Fruit fly (Drosophila melanogaster) whole organism, prepupa: Measurements from ENCODE around the gene CG4174.

ENCODE experiments used
- Blimp-1 ChIP-seq: fragments of 200-800 bp; sonication (Bioruptor generic); optimal IDR thresholded peaks from 3 replicates; lab custom pipeline; 2017; ENCODE audit warnings: missing biosample characterization, missing genetic modification characterization, mild to moderate bottlenecking, moderate library complexity, missing genetic modification reagents
- CG10631 ChIP-seq: fragments of 200-800 bp; sonication (Bioruptor generic); optimal IDR thresholded peaks from 2 replicates; lab custom pipeline; 2016; ENCODE audit warnings: missing biosample characterization, missing genetic modification characterization
- CG10669 ChIP-seq: fragments of 200-800 bp; sonication (Bioruptor generic); optimal IDR thresholded peaks from 3 replicates; lab custom pipeline; 2018; ENCODE audit warnings: missing biosample characterization, mild to moderate bottlenecking, missing genetic modification characterization, moderate library complexity
- CG11294 ChIP-seq: fragments of 200-800 bp; sonication (Bioruptor generic); IDR thresholded peaks from 2 replicates; pipeline ENCODE4 v1.3.6; 2022; ENCODE audit warnings: missing biosample characterization, missing genetic modification characterization
- CG11762 ChIP-seq: fragments of 200-800 bp; sonication (Bioruptor generic); optimal IDR thresholded peaks from 3 replicates; lab custom pipeline; 2016; ENCODE audit warnings: missing biosample characterization, missing genetic modification characterization; ENCODE audit not compliant: insufficient read depth
- CG11902 ChIP-seq: fragments of 200-800 bp; sonication (Bioruptor generic); optimal IDR thresholded peaks from 3 replicates; lab custom pipeline; 2016; ENCODE audit warnings: missing biosample characterization, missing genetic modification characterization
- CG15336 ChIP-seq: fragments of 200-800 bp; sonication (Bioruptor generic); IDR thresholded peaks from 2 replicates; pipeline ENCODE4 v1.3.6; 2022; ENCODE audit warnings: missing biosample characterization, missing genetic modification characterization
- CG1621 ChIP-seq: fragments of 200-800 bp; sonication (Bioruptor generic); optimal IDR thresholded peaks from 3 replicates; lab custom pipeline; 2018; ENCODE audit warnings: missing biosample characterization, mild to moderate bottlenecking, missing genetic modification characterization
- CG3032 ChIP-seq: fragments of 200-800 bp; optimal IDR thresholded peaks from 2 replicates; lab custom pipeline; 2019; ENCODE audit warnings: missing biosample characterization, mild to moderate bottlenecking, missing genetic modification characterization, moderate library complexity
- CG31627 ChIP-seq: fragments of 200-800 bp; sonication (Bioruptor generic); optimal IDR thresholded peaks from 3 replicates; lab custom pipeline; 2016; ENCODE audit warnings: missing biosample characterization, missing genetic modification characterization
- CG32006 ChIP-seq: fragments of 200-800 bp; sonication (Bioruptor generic); optimal IDR thresholded peaks from 3 replicates; lab custom pipeline; 2017; ENCODE audit warnings: missing biosample characterization, mild to moderate bottlenecking, missing genetic modification characterization
- CG34406 ChIP-seq: fragments of 200-800 bp; sonication (Bioruptor generic); optimal IDR thresholded peaks from 3 replicates; lab custom pipeline; 2016; ENCODE audit warnings: missing biosample characterization, missing genetic modification characterization
- CG3919 ChIP-seq: fragments of 200-800 bp; sonication (Bioruptor generic); optimal IDR thresholded peaks from 3 replicates; lab custom pipeline; 2016; ENCODE audit warnings: missing biosample characterization, missing genetic modification characterization
- CG6276 ChIP-seq: fragments of 200-800 bp; sonication (Bioruptor generic); optimal IDR thresholded peaks from 2 replicates; lab custom pipeline; 2017; ENCODE audit warnings: missing biosample characterization, mild to moderate bottlenecking, missing genetic modification characterization
- CG6808 ChIP-seq: fragments of 200-800 bp; sonication (Bioruptor generic); optimal IDR thresholded peaks from 3 replicates; lab custom pipeline; 2017; ENCODE audit warnings: missing biosample characterization, missing genetic modification characterization, mild to moderate bottlenecking, moderate library complexity, missing genetic modification reagents
- CG6854 ChIP-seq: fragments of 200-800 bp; sonication (Bioruptor generic); optimal IDR thresholded peaks from 2 replicates; lab custom pipeline; 2017; ENCODE audit warnings: missing biosample characterization, mild to moderate bottlenecking, missing genetic modification characterization
- CG7368 ChIP-seq: fragments of 200-800 bp; sonication (Bioruptor generic); optimal IDR thresholded peaks from 3 replicates; lab custom pipeline; 2016; ENCODE audit warnings: missing biosample characterization, missing genetic modification characterization
- CG8119 ChIP-seq: fragments of 200-800 bp; sonication (Bioruptor generic); IDR thresholded peaks from 3 replicates; pipeline ENCODE4 v1.3.6; 2022; ENCODE audit warnings: missing biosample characterization, missing genetic modification characterization
- CG8632 ChIP-seq: fragments of 200-800 bp; sonication (Bioruptor generic); optimal IDR thresholded peaks from 3 replicates; lab custom pipeline; 2016; ENCODE audit warnings: missing biosample characterization, missing genetic modification characterization
- CG9139 ChIP-seq: fragments of 200-800 bp; sonication (Bioruptor generic); optimal IDR thresholded peaks from 3 replicates; lab custom pipeline; 2017; ENCODE audit warnings: missing biosample characterization, mild to moderate bottlenecking, missing genetic modification characterization
- Eip75B ChIP-seq: fragments of 200-800 bp; sonication (Bioruptor generic); optimal IDR thresholded peaks from 3 replicates; lab custom pipeline; 2016; ENCODE audit warnings: missing biosample characterization, missing genetic modification characterization
- Eip78C ChIP-seq: fragments of 200-800 bp; sonication (Bioruptor generic); peaks from one replicate; lab custom pipeline; 2016; ENCODE audit warnings: missing biosample characterization, missing genetic modification characterization
- Eip93F ChIP-seq: fragments of 200-800 bp; sonication (Bioruptor generic); optimal IDR thresholded peaks from 2 replicates; lab custom pipeline; 2016; ENCODE audit warnings: missing biosample characterization, mild to moderate bottlenecking, missing genetic modification characterization
- Ets21C ChIP-seq: fragments of 200-800 bp; sonication (Bioruptor generic); optimal IDR thresholded peaks from 3 replicates; lab custom pipeline; 2016; ENCODE audit warnings: missing biosample characterization, missing genetic modification characterization
- Ets96B ChIP-seq: fragments of 200-800 bp; optimal IDR thresholded peaks from 2 replicates; lab custom pipeline; 2019; ENCODE audit warnings: missing biosample characterization, mild to moderate bottlenecking, missing genetic modification characterization, moderate library complexity
- Hr38 ChIP-seq: sonication (Bioruptor generic); optimal IDR thresholded peaks from 2 replicates; lab custom pipeline; 2016; ENCODE audit warnings: missing biosample characterization, missing genetic modification characterization
- Hr39 ChIP-seq: fragments of 200-800 bp; sonication (Bioruptor generic); optimal IDR thresholded peaks from 2 replicates; lab custom pipeline; 2016; ENCODE audit warnings: missing biosample characterization, missing genetic modification characterization
- Hr4 ChIP-seq: fragments of 200-800 bp; sonication (Bioruptor generic); optimal IDR thresholded peaks from 3 replicates; lab custom pipeline; 2016; ENCODE audit warnings: missing biosample characterization, missing genetic modification characterization
- Lpt ChIP-seq: fragments of 200-800 bp; sonication (Bioruptor generic); optimal IDR thresholded peaks from 3 replicates; lab custom pipeline; 2016; ENCODE audit warnings: missing biosample characterization, missing genetic modification characterization
- Met ChIP-seq: fragments of 200-800 bp; sonication (Bioruptor generic); optimal IDR thresholded peaks from 3 replicates; lab custom pipeline; 2016; ENCODE audit warnings: missing biosample characterization, missing genetic modification characterization
- OdsH ChIP-seq: fragments of 200-800 bp; sonication (Bioruptor generic); optimal IDR thresholded peaks from 3 replicates; lab custom pipeline; 2016; ENCODE audit warnings: missing biosample characterization, missing genetic modification characterization
- Smox ChIP-seq: fragments of 200-800 bp; sonication (Bioruptor generic); optimal IDR thresholded peaks from 3 replicates; lab custom pipeline; 2016; ENCODE audit warnings: missing biosample characterization, missing genetic modification characterization
- Sox14 ChIP-seq: fragments of 200-800 bp; sonication (Bioruptor generic); optimal IDR thresholded peaks from 3 replicates; lab custom pipeline; 2016; ENCODE audit warnings: missing biosample characterization, missing genetic modification characterization
- Sox15 ChIP-seq: fragments of 200-800 bp; sonication (Bioruptor generic); optimal IDR thresholded peaks from 3 replicates; lab custom pipeline; 2016; ENCODE audit warnings: missing biosample characterization, missing genetic modification characterization
- achi ChIP-seq: fragments of 200-800 bp; sonication (Bioruptor generic); optimal IDR thresholded peaks from 3 replicates; lab custom pipeline; 2016; ENCODE audit warnings: missing biosample characterization, missing genetic modification characterization
- acj6 ChIP-seq: fragments of 200-800 bp; sonication (Bioruptor generic); optimal IDR thresholded peaks from 3 replicates; lab custom pipeline; 2016; ENCODE audit warnings: missing biosample characterization, missing genetic modification characterization
- cyc ChIP-seq: fragments of 200-800 bp; sonication (Bioruptor generic); optimal IDR thresholded peaks from 3 replicates; lab custom pipeline; 2016; ENCODE audit warnings: missing biosample characterization, missing genetic modification characterization
- dac ChIP-seq: fragments of 200-800 bp; sonication (Bioruptor generic); optimal IDR thresholded peaks from 2 replicates; lab custom pipeline; 2017; ENCODE audit warnings: missing biosample characterization, mild to moderate bottlenecking, missing genetic modification characterization
- eg ChIP-seq: fragments of 200-800 bp; sonication (Bioruptor generic); IDR thresholded peaks from 3 replicates; pipeline ENCODE4 v1.3.6; 2022; ENCODE audit warnings: missing biosample characterization, missing genetic modification characterization
- esn ChIP-seq: fragments of 200-800 bp; sonication (Bioruptor generic); optimal IDR thresholded peaks from 2 replicates; lab custom pipeline; 2016; ENCODE audit warnings: missing biosample characterization, mild to moderate bottlenecking, missing genetic modification characterization, moderate library complexity
- fd59A ChIP-seq: fragments of 200-800 bp; sonication (Bioruptor generic); optimal IDR thresholded peaks from 2 replicates; lab custom pipeline; 2017; ENCODE audit warnings: missing biosample characterization, mild to moderate bottlenecking, missing genetic modification characterization, missing genetic modification reagents
- fd85E ChIP-seq: fragments of 200-800 bp; sonication (Bioruptor generic); optimal IDR thresholded peaks from 3 replicates; lab custom pipeline; 2016; ENCODE audit warnings: missing biosample characterization, missing genetic modification characterization
- pdm3 ChIP-seq: fragments of 200-800 bp; sonication (Bioruptor generic); optimal IDR thresholded peaks from 3 replicates; lab custom pipeline; 2016; ENCODE audit warnings: missing biosample characterization, missing genetic modification characterization
- salr ChIP-seq, 2 experiments: fragments of 200-800 bp; sonication (Bioruptor generic); optimal IDR thresholded peaks; 3 replicates each; lab custom pipeline; 2016 to 2018; ENCODE audit warnings: missing biosample characterization in 2 of 2, missing genetic modification characterization in 2 of 2, mild to moderate bottlenecking in 1 of 2
- spab ChIP-seq: fragments of 200-800 bp; sonication (Bioruptor generic); optimal IDR thresholded peaks from 2 replicates; lab custom pipeline; 2017; ENCODE audit warnings: missing biosample characterization, mild to moderate bottlenecking, missing genetic modification characterization, missing genetic modification reagents
- ss ChIP-seq, 2 experiments: fragments of 200-800 bp; sonication (Bioruptor generic); optimal IDR thresholded peaks; 2 replicates in 1 of 2; 3 replicates in 1 of 2; lab custom pipeline; 2017 to 2018; ENCODE audit warnings: mild to moderate bottlenecking in 2 of 2, missing biosample characterization in 2 of 2, missing genetic modification characterization in 2 of 2, moderate library complexity in 1 of 2
- svp ChIP-seq: fragments of 200-800 bp; sonication (Bioruptor generic); peaks from one replicate; lab custom pipeline; 2016; ENCODE audit warnings: missing biosample characterization, missing genetic modification characterization
- topi ChIP-seq: fragments of 200-800 bp; sonication (Bioruptor generic); optimal IDR thresholded peaks from 3 replicates; lab custom pipeline; 2016; ENCODE audit warnings: missing biosample characterization, missing genetic modification characterization
- vri ChIP-seq: fragments of 200-800 bp; sonication (Bioruptor generic); optimal IDR thresholded peaks from 3 replicates; lab custom pipeline; 2016; ENCODE audit warnings: missing biosample characterization, mild to moderate bottlenecking, missing genetic modification characterization

CG4174 gene

dm6 chr3L:18640584-18641527 is 23.1 kb upstream of the CG4174 start (continued):
- peak; percentile 98 for TF ChIP-seq CG3919 (GFP tag; lab: Kevin White, UChicago)
- TF ChIP-seq pdm3 (GFP tag; lab: Kevin White, UChicago): peak; percentile 94
- TF ChIP-seq Sox14 (GFP tag; lab: Kevin White, UChicago): peak; percentile 96
- TF ChIP-seq CG31627: peak; percentile 94
- TF ChIP-seq CG1621 (tag; lab: Kevin White, UChicago): peak; percentile 71
- peak; percentile 60 for TF ChIP-seq Blimp-1 (GFP tag; lab: Kevin White, UChicago)
- TF ChIP-seq ss (GFP tag; optimal IDR thresholded peaks at IDR 0.05; lab: Kevin White, UChicago): peak; percentile 45 to 70
- peak; percentile 95 for TF ChIP-seq cyc (GFP tag; lab: Kevin White, UChicago)
- peak; percentile 91 for TF ChIP-seq Smox (GFP tag; lab: Kevin White, UChicago)
- TF ChIP-seq Hr4 (GFP tag; lab: Kevin White, UChicago): peak; percentile 99
- TF ChIP-seq OdsH (GFP tag; lab: Kevin White, UChicago): peak; percentile 97
- peak; percentile 63 for TF ChIP-seq fd85E
- peak; percentile 98 for TF ChIP-seq CG15336
- peak; percentile 97 for TF ChIP-seq CG11294
- TF ChIP-seq dac (GFP tag; lab: Kevin White, UChicago): peak; percentile 73
- peak; percentile 88 for TF ChIP-seq CG11762 (GFP tag; lab: Kevin White, UChicago)
- peak; percentile 79 for TF ChIP-seq Ets96B (tag; lab: Kevin White, UChicago)
- peak; percentile 90 for TF ChIP-seq CG6276 (GFP tag; lab: Kevin White, UChicago)
- peak; percentile 38 for TF ChIP-seq Eip93F (GFP tag; lab: Kevin White, UChicago)
- TF ChIP-seq fd59A (GFP tag; lab: Kevin White, UChicago): peak; percentile 72
- TF ChIP-seq CG11902 (GFP tag; lab: Kevin White, UChicago): peak; percentile 86
- peak; percentile 69 for TF ChIP-seq spab (GFP tag; lab: Kevin White, UChicago)
- TF ChIP-seq CG7368 (GFP tag; lab: Kevin White, UChicago): peak; percentile 82
- peak; percentile 92 for TF ChIP-seq topi (GFP tag; lab: Kevin White, UChicago)
- peak; percentile 96 for TF ChIP-seq acj6 (GFP tag; lab: Kevin White, UChicago)
- TF ChIP-seq CG34406 (GFP tag; lab: Kevin White, UChicago): peak; percentile 86
- TF ChIP-seq Hr38: peak; percentile 91
- TF ChIP-seq CG10669: peak; percentile 68
- TF ChIP-seq vri: peak; percentile 81
- peak; percentile 83 for TF ChIP-seq CG8632
- TF ChIP-seq CG3032 (tag; lab: Kevin White, UChicago): peak; percentile 75
- TF ChIP-seq Lpt (GFP tag; lab: Kevin White, UChicago): peak; percentile 97
- TF ChIP-seq Eip78C (GFP tag; lab: Kevin White, UChicago): peak; percentile 96
- peak; percentile 68 for TF ChIP-seq CG6808
- TF ChIP-seq Met (GFP tag; lab: Kevin White, UChicago): peak; percentile 91
- TF ChIP-seq Hr39: peak; percentile 95

dm6 chr3L:18638487-18638886 is 20.7 kb upstream of the CG4174 start:
- TF ChIP-seq CG9139 (GFP tag; lab: Kevin White, UChicago) (no peak), CG10631 (GFP tag; lab: Kevin White, UChicago) (peak; percentile 2), eg (GFP tag; lab: Robert Waterston, UW) (no peak; the same call in 1 of the 3 replicates), esn (GFP tag; lab: Kevin White, UChicago) (peak; percentile 13), fd59A (GFP tag; lab: Kevin White, UChicago) (no peak), dac (GFP tag; lab: Kevin White, UChicago) (no peak), OdsH (GFP tag; lab: Kevin White, UChicago) (no peak), CG8119 (no peak), Eip78C (GFP tag; lab: Kevin White, UChicago) (peak; percentile 77), CG6854 (GFP tag; lab: Kevin White, UChicago) (no peak), CG3919 (GFP tag; lab: Kevin White, UChicago) (no peak), Sox14 (GFP tag; lab: Kevin White, UChicago) (no peak), achi (GFP tag; lab: Kevin White, UChicago) (peak; percentile 30), Eip75B (no peak), CG34406 (GFP tag; lab: Kevin White, UChicago) (peak; percentile 4), salr (GFP tag; optimal IDR thresholded peaks at IDR 0.05; lab: Kevin White, UChicago) (peak in 1 of 2 experiments; percentile 11), Met (GFP tag; lab: Kevin White, UChicago) (peak; percentile 17), Sox15 (no peak), svp (GFP tag; lab: Kevin White, UChicago) (peak; percentile 19), CG32006 (GFP tag; lab: Kevin White, UChicago) (peak; percentile 60), fd85E (no peak), Ets21C (GFP tag; lab: Kevin White, UChicago) (no peak)
